Fruit fly (Drosophila melanogaster) Kc167 (cell line): ENCODE measurements around the gene CG5107.

Experiments
- Sin3A ChIP-seq: fragments of >200 bp; optimal IDR thresholded peaks from 2 replicates; lab custom pipeline; 2018; ENCODE audit warnings: missing external identifiers
- insv ChIP-seq: fragments of >200 bp; optimal IDR thresholded peaks from 3 replicates; lab custom pipeline; 2018; ENCODE audit warnings: missing external identifiers
- psq ChIP-seq: fragments of >200 bp; optimal IDR thresholded peaks from 2 replicates; lab custom pipeline; 2017; ENCODE audit warnings: missing external identifiers
- ttk ChIP-seq: sonication (Bioruptor generic); optimal IDR thresholded peaks from 2 replicates; lab custom pipeline; 2017; ENCODE audit warnings: missing external identifiers

DNA sequence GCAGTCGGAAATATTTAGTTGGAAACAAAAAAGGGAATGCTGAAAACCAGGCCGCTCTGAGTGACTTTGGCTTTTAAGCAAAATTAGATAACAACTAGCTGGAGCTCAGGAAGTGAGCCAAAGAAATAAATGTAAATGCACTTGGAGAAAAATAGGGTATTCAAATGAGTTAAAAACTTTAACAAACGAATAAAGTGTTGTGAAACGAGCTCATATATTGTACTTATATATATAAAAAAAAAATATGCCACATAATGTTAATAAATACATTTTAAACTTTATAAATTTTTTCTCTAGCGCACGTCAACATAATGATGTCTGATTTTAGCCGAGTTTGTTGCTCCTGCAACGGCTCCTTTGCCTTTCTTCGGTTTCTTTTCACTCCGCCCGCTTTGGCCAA lies 47.2 kb downstream of the CG5107 start:
- TF ChIP-seq insv (lab: Kevin White, UChicago) (no peak), ttk (lab: Kevin White, UChicago) (no peak), psq (no peak), Sin3A (lab: Kevin White, UChicago) (no peak)
